Worm (Caenorhabditis elegans) whole organism, L3 larva: ENCODE measurements around the gene nhr-168.

ENCODE experiments used
- R02D3.7 ChIP-seq: fragments of 150-350 bp; optimal IDR thresholded peaks from 2 replicates; lab custom pipeline; 2014; ENCODE audit warnings: missing biosample characterization, missing genetic modification characterization
- aly-2 ChIP-seq: fragments of 150-350 bp; optimal IDR thresholded peaks from 2 replicates; lab custom pipeline; 2014; ENCODE audit warnings: missing biosample characterization, missing genetic modification characterization
- ama-1 ChIP-seq: fragments of 150-350 bp; optimal IDR thresholded peaks from 2 replicates; lab custom pipeline; 2018
- ceh-28 ChIP-seq: fragments of 150-350 bp; optimal IDR thresholded peaks from 2 replicates; lab custom pipeline; 2014; ENCODE audit warnings: missing biosample characterization, missing genetic modification reagents, missing genetic modification characterization
- ceh-82 ChIP-seq: fragments of 150-350 bp; optimal IDR thresholded peaks from 2 replicates; lab custom pipeline; 2014; ENCODE audit warnings: missing biosample characterization, missing genetic modification characterization
- ceh-9 ChIP-seq: sonication (generic microtip); optimal IDR thresholded peaks from 2 replicates; lab custom pipeline; 2018; ENCODE audit warnings: missing biosample characterization, missing genetic modification characterization
- egl-27 ChIP-seq: sonication (generic microtip); optimal IDR thresholded peaks from 4 replicates; lab custom pipeline; 2017; ENCODE audit warnings: missing biosample characterization, missing genetic modification reagents, missing genetic modification characterization
- egl-5 ChIP-seq: fragments of 150-350 bp; optimal IDR thresholded peaks from 2 replicates; lab custom pipeline; 2017; ENCODE audit warnings: missing biosample characterization, missing genetic modification reagents, missing genetic modification characterization, inconsistent platforms
- elt-1 ChIP-seq: fragments of 150-350 bp; optimal IDR thresholded peaks from 2 replicates; lab custom pipeline; 2014; ENCODE audit warnings: missing biosample characterization, missing genetic modification characterization
- eor-1 ChIP-seq, 2 experiments: fragments of 150-350 bp; optimal IDR thresholded peaks; 2 replicates each; lab custom pipeline; 2014 to 2018; ENCODE audit warnings: missing biosample characterization in 2 of 2, missing genetic modification characterization in 2 of 2
- fkh-10 ChIP-seq: sonication (generic microtip); optimal IDR thresholded peaks from 2 replicates; lab custom pipeline; 2017; ENCODE audit warnings: missing biosample characterization, missing genetic modification reagents, missing genetic modification characterization
- fkh-2 ChIP-seq: fragments of 150-350 bp; optimal IDR thresholded peaks from 2 replicates; lab custom pipeline; 2014; ENCODE audit warnings: missing biosample characterization, missing genetic modification reagents, missing genetic modification characterization
- fos-1 ChIP-seq: fragments of 150-350 bp; optimal IDR thresholded peaks from 2 replicates; lab custom pipeline; 2014; ENCODE audit warnings: missing biosample characterization, missing genetic modification characterization
- hmg-11 ChIP-seq: sonication (generic microtip); optimal IDR thresholded peaks from 2 replicates; lab custom pipeline; 2016; ENCODE audit warnings: missing genetic modification characterization, missing compliant biosample characterization
- jun-1 ChIP-seq: fragments of 150-350 bp; optimal IDR thresholded peaks from 2 replicates; lab custom pipeline; 2014; ENCODE audit warnings: missing biosample characterization, missing genetic modification reagents, missing genetic modification characterization
- lin-15B ChIP-seq: fragments of 150-350 bp; optimal IDR thresholded peaks from 2 replicates; lab custom pipeline; 2014; ENCODE audit warnings: missing biosample characterization, missing genetic modification characterization
- lin-39 ChIP-seq: fragments of 150-350 bp; optimal IDR thresholded peaks from 2 replicates; lab custom pipeline; 2018; ENCODE audit warnings: missing biosample characterization, missing genetic modification reagents, missing genetic modification characterization
- lsy-12 ChIP-seq: sonication (generic microtip); optimal IDR thresholded peaks from 2 replicates; lab custom pipeline; 2016; ENCODE audit warnings: mild to moderate bottlenecking, missing genetic modification characterization, missing compliant biosample characterization
- mdl-1 ChIP-seq: fragments of 150-350 bp; optimal IDR thresholded peaks from 2 replicates; lab custom pipeline; 2014; ENCODE audit warnings: missing biosample characterization, missing genetic modification characterization
- mml-1 ChIP-seq: fragments of 150-350 bp; sonication (generic microtip); optimal IDR thresholded peaks from 3 replicates; lab custom pipeline; 2014; ENCODE audit warnings: missing biosample characterization, missing genetic modification characterization
- nfya-1 ChIP-seq: sonication (generic microtip); optimal IDR thresholded peaks from 2 replicates; lab custom pipeline; 2017; ENCODE audit warnings: missing genetic modification characterization, mild to moderate bottlenecking, missing compliant biosample characterization, antibody characterized with exemption, moderate library complexity; ENCODE audit not compliant: insufficient read depth
- nhr-11 ChIP-seq: fragments of 150-350 bp; optimal IDR thresholded peaks from 2 replicates; lab custom pipeline; 2014; ENCODE audit warnings: missing biosample characterization, missing genetic modification characterization
- nhr-12 ChIP-seq: fragments of 150-350 bp; optimal IDR thresholded peaks from 2 replicates; lab custom pipeline; 2014; ENCODE audit warnings: missing biosample characterization, missing genetic modification characterization
- nhr-23 ChIP-seq: fragments of 150-350 bp; optimal IDR thresholded peaks from 2 replicates; lab custom pipeline; 2014; ENCODE audit warnings: missing biosample characterization, missing genetic modification reagents, missing genetic modification characterization
- nhr-237 ChIP-seq: fragments of 150-350 bp; optimal IDR thresholded peaks from 2 replicates; lab custom pipeline; 2014; ENCODE audit warnings: missing biosample characterization, missing genetic modification characterization
- nhr-25 ChIP-seq: sonication (generic microtip); optimal IDR thresholded peaks from 2 replicates; lab custom pipeline; 2017; ENCODE audit warnings: missing biosample characterization, missing genetic modification characterization
- nhr-28 ChIP-seq: fragments of 150-350 bp; optimal IDR thresholded peaks from 2 replicates; lab custom pipeline; 2014; ENCODE audit warnings: missing biosample characterization, missing genetic modification characterization
- nhr-67 ChIP-seq: fragments of 150-350 bp; optimal IDR thresholded peaks from 2 replicates; lab custom pipeline; 2014; ENCODE audit warnings: missing biosample characterization, missing genetic modification characterization
- nhr-76 ChIP-seq: fragments of 150-350 bp; sonication (generic microtip); optimal IDR thresholded peaks from 5 replicates; lab custom pipeline; 2014; ENCODE audit warnings: missing biosample characterization, missing genetic modification characterization
- sea-2 ChIP-seq: fragments of 150-350 bp; sonication (generic microtip); optimal IDR thresholded peaks from 4 replicates; lab custom pipeline; 2014; ENCODE audit warnings: missing biosample characterization, missing genetic modification reagents, missing genetic modification characterization
- skn-1 ChIP-seq: fragments of 150-350 bp; optimal IDR thresholded peaks from 2 replicates; lab custom pipeline; 2014; ENCODE audit warnings: missing biosample characterization, missing genetic modification characterization
- snpc-4 ChIP-seq: fragments of 150-350 bp; optimal IDR thresholded peaks from 2 replicates; lab custom pipeline; 2014; ENCODE audit warnings: missing biosample characterization, missing genetic modification characterization
- tbx-2 ChIP-seq: sonication (generic microtip); optimal IDR thresholded peaks from 2 replicates; lab custom pipeline; 2016; ENCODE audit warnings: mild to moderate bottlenecking, missing genetic modification characterization, missing compliant biosample characterization
- unc-62 ChIP-seq: fragments of 150-350 bp; sonication (generic microtip); optimal IDR thresholded peaks from 4 replicates; lab custom pipeline; 2014; ENCODE audit warnings: missing biosample characterization, missing genetic modification reagents, missing genetic modification characterization
- zag-1 ChIP-seq: fragments of 150-350 bp; optimal IDR thresholded peaks from 2 replicates; lab custom pipeline; 2014; ENCODE audit warnings: missing biosample characterization, missing genetic modification characterization
- ztf-11 ChIP-seq: fragments of 150-350 bp; optimal IDR thresholded peaks from 2 replicates; lab custom pipeline; 2014; ENCODE audit warnings: missing biosample characterization, missing genetic modification characterization
- ztf-4 ChIP-seq: fragments of 150-350 bp; optimal IDR thresholded peaks from 2 replicates; lab custom pipeline; 2014; ENCODE audit warnings: missing biosample characterization, missing genetic modification characterization

Gene nhr-168

DNA sequence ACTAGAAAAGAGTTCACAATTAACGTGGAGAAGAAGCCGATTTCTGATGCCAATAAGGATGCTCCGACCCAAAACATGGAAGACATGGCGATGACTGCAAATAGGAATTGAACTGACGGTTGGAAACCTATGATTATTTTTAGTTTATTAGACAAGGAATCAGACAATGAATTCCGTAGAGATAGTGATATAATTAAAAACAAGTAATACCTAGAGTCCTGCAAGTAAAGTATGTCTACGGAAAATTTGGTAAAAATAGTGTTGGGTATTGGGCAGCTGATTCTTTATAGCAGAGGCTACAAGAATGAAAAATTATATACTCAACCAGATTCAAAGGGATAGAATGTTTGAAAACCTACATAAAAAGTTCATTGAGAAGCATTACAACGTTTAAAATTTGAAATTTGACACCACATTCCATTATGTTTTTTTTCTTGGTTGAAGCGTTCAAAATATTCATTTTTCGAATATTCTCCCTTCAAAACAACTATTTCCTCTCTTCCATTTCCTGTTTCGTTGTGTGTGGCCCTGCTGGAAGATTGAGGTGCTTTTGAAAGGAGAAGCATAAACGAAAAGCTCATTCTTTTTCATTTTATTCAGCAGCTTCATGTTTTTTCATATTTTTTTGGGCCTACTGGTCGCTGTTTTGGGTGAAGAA, 6.1 kb upstream of the nhr-168 start, which contains the start of the genes str-4 and lgc-48:
Gene str-4 (minus strand): TSS at position 101 of the 658 bp plus-strand sequence.
Gene lgc-48 (plus strand): TSS at position 608 of the 658 bp plus-strand sequence.
- TF ChIP-seq ztf-4 (tag; lab: Kevin White, UChicago) (no peak), eor-1 (tag; optimal IDR thresholded peaks at IDR 0.05; lab: Kevin White, UChicago) (no peak), jun-1 (tag; lab: Kevin White, UChicago) (no peak), egl-27 (tag; lab: Kevin White, UChicago) (no peak), nfya-1 (tag; lab: Kevin White, UChicago) (no peak), elt-1 (tag; lab: Kevin White, UChicago) (no peak), mml-1 (tag; lab: Kevin White, UChicago) (no peak), nhr-76 (tag; lab: Kevin White, UChicago) (no peak)

DNA sequence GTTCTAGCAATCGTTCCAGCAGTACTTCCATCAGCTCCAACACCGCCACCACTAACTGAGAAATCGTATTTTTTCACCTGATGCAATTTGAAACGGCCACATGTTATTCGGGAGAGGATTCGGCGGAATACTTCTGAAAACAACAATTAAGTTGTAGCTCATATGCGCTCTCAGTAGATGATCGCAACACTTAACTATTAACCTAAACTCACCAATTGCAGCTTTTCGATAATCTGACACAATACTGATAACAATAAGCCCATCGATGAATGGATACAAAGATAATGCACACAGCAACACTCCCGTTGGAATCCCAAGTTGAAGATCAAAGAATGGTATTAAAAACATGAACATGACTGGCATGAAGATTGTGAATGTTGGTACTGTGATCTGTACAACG, 4.4 kb upstream of the nhr-168 start:
- TF ChIP-seq jun-1 (tag; lab: Kevin White, UChicago) (no peak), lin-15B (tag; lab: Kevin White, UChicago) (no peak), nhr-23 (tag; lab: Kevin White, UChicago) (no peak), zag-1 (tag; lab: Kevin White, UChicago) (no peak), unc-62 (GFP tag; lab: Kevin White, UChicago) (no peak), nhr-237 (no peak), nhr-28 (no peak), ztf-11 (tag; lab: Kevin White, UChicago) (no peak), ceh-9 (no peak), eor-1 (tag; optimal IDR thresholded peaks at IDR 0.05; lab: Kevin White, UChicago) (no peak), ama-1 (lab: Kevin White, UChicago) (no peak), aly-2 (no peak), ceh-82 (no peak), R02D3.7 (tag; lab: Kevin White, UChicago) (no peak), nhr-67 (tag; lab: Kevin White, UChicago) (no peak), elt-1 (tag; lab: Kevin White, UChicago) (no peak), nhr-25 (tag; lab: Kevin White, UChicago) (no peak), ceh-28 (tag; lab: Kevin White, UChicago) (no peak), hmg-11 (tag; lab: Kevin White, UChicago) (no peak)

DNA sequence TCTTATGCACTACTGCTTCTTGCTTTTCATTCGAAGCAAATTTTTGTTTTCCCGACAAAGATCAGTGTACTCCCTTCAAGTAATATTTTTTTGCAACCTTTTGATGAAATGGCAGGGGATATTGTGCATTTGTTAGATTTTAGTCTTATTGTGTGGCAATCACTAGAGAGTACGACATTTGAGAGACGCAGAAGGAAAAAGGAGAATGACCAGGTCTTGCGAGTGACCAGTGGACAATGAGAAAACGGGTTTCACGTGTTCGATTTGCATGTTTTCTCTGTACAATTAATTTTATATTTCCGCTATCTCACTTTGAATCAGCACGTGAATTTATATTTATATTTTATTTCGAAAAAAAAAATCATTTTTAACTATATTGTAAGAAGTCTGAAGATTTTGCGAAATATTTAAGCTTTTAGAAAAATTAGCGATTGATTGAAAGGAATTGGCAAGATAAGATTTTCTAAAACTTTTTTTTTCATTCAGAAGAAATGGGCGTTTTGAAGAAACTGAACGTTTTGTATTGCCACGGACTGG, 2.3 kb upstream of the nhr-168 start, which contains the start of gene C50B6.9:
Gene C50B6.9 (plus strand): TSS at position 487 of the 537 bp plus-strand sequence.
- no peak for TF ChIP-seq fkh-2 (tag; lab: Kevin White, UChicago)
- no peak for TF ChIP-seq egl-5 (tag; lab: Kevin White, UChicago)
- no peak for TF ChIP-seq nhr-11 (tag; lab: Kevin White, UChicago)
- no peak for TF ChIP-seq mml-1 (tag; lab: Kevin White, UChicago)
- TF ChIP-seq mdl-1 (tag; lab: Kevin White, UChicago): no peak
- no peak for TF ChIP-seq fos-1 (tag; lab: Kevin White, UChicago)
- TF ChIP-seq ceh-82: no peak
- TF ChIP-seq nhr-25 (tag; lab: Kevin White, UChicago): no peak

DNA sequence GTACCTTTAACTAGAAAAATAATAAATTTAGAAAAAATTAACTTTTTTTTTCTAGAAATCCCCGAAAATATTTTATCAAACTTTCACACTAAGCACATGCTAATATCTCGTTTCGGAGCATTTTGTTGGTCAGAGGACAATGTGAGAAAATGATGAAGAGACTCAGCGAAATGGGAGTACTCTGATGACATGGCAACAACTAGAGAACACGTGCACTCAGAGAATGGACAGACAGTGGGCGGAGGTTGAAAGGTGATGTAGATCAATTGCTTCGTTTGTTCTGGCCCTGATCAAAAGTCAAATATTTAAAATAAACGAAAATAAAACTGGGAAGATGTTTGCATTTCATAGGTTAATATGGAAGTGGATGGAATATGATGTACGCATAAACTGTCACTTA, 776 bp upstream of the nhr-168 start:
- TF ChIP-seq ztf-11 (tag; lab: Kevin White, UChicago) (no peak), lin-39 (tag; lab: Kevin White, UChicago) (no peak), mml-1 (tag; lab: Kevin White, UChicago) (no peak), tbx-2 (tag; lab: Kevin White, UChicago) (no peak), ama-1 (lab: Kevin White, UChicago) (no peak), zag-1 (tag; lab: Kevin White, UChicago) (no peak), ceh-9 (no peak), sea-2 (no peak), fkh-10 (no peak), egl-5 (tag; lab: Kevin White, UChicago) (no peak), snpc-4 (tag; lab: Kevin White, UChicago) (no peak), jun-1 (tag; lab: Kevin White, UChicago) (no peak), nhr-237 (no peak), eor-1 (tag; optimal IDR thresholded peaks at IDR 0.05; lab: Kevin White, UChicago) (no peak), egl-27 (tag; lab: Kevin White, UChicago) (no peak), lsy-12 (no peak), skn-1 (tag; lab: Kevin White, UChicago) (no peak), nhr-12 (tag; lab: Kevin White, UChicago) (no peak), nhr-76 (tag; lab: Kevin White, UChicago) (no peak)
- TF ChIP-seq, all 47 proteins: peak for 0
